Fruit fly (Drosophila melanogaster) whole organism, wandering third instar larva: ENCODE measurements around the gene Proc-R.

ENCODE experiments used
- Abd-B ChIP-seq: fragments of >200 bp; optimal IDR thresholded peaks from 2 replicates; lab custom pipeline; 2017; ENCODE audit warnings: missing biosample characterization, missing genetic modification characterization
- CG32264 ChIP-seq: fragments of 200-800 bp; sonication (Bioruptor generic); optimal IDR thresholded peaks from 2 replicates; lab custom pipeline; 2016; ENCODE audit warnings: missing biosample characterization, missing genetic modification characterization
- CG9705 ChIP-seq: fragments of 200-800 bp; sonication (Bioruptor generic); optimal IDR thresholded peaks from 2 replicates; lab custom pipeline; 2018; ENCODE audit warnings: missing biosample characterization, mild to moderate bottlenecking, missing genetic modification characterization
- CrebA ChIP-seq: fragments of 200-800 bp; sonication (Bioruptor generic); optimal IDR thresholded peaks from 2 replicates; lab custom pipeline; 2016; ENCODE audit warnings: missing biosample characterization, mild to moderate bottlenecking, missing genetic modification characterization, borderline replicate concordance
- Dfd ChIP-seq: fragments of >200 bp; optimal IDR thresholded peaks from 2 replicates; lab custom pipeline; 2017; ENCODE audit warnings: missing biosample characterization, missing genetic modification characterization
- GATAd ChIP-seq: sonication (Bioruptor generic); optimal IDR thresholded peaks from 2 replicates; lab custom pipeline; 2016; ENCODE audit warnings: missing biosample characterization, missing genetic modification characterization
- HLH106 ChIP-seq: fragments of 200-800 bp; optimal IDR thresholded peaks from 3 replicates; lab custom pipeline; 2019; ENCODE audit warnings: missing biosample characterization, mild to moderate bottlenecking, missing genetic modification characterization, moderate library complexity
- Hnf4 ChIP-seq: fragments of 200-800 bp; sonication (Bioruptor generic); optimal IDR thresholded peaks from 2 replicates; lab custom pipeline; 2016; ENCODE audit warnings: missing biosample characterization, mild to moderate bottlenecking, missing genetic modification characterization
- Hr78 ChIP-seq: fragments of >200 bp; optimal IDR thresholded peaks from 2 replicates; lab custom pipeline; 2017; ENCODE audit warnings: missing biosample characterization, missing genetic modification characterization
- Jra ChIP-seq: sonication (Bioruptor generic); optimal IDR thresholded peaks from 2 replicates; lab custom pipeline; 2016; ENCODE audit warnings: missing biosample characterization, missing genetic modification characterization
- Mio ChIP-seq: sonication (Bioruptor generic); optimal IDR thresholded peaks from 2 replicates; lab custom pipeline; 2016; ENCODE audit warnings: missing biosample characterization, missing genetic modification characterization
- Myc ChIP-seq: fragments of >200 bp; optimal IDR thresholded peaks from 2 replicates; lab custom pipeline; 2017
- N ChIP-seq: fragments of >200 bp; optimal IDR thresholded peaks from 2 replicates; lab custom pipeline; 2018; ENCODE audit warnings: missing biosample characterization, missing external identifiers, missing genetic modification characterization
- OdsH ChIP-seq: fragments of 200-800 bp; sonication (Bioruptor generic); optimal IDR thresholded peaks from 2 replicates; lab custom pipeline; 2016; ENCODE audit warnings: missing biosample characterization, mild to moderate bottlenecking, missing genetic modification characterization
- Sp1 ChIP-seq: fragments of 200-800 bp; sonication (Bioruptor generic); optimal IDR thresholded peaks from 3 replicates; lab custom pipeline; 2019; ENCODE audit warnings: missing biosample characterization, mild to moderate bottlenecking, missing genetic modification characterization, moderate library complexity
- Vsx2 ChIP-seq: fragments of 200-300, 225-300 bp; sonication (Bioruptor generic); optimal IDR thresholded peaks from 2 replicates; lab custom pipeline; 2018; ENCODE audit warnings: missing biosample characterization, missing genetic modification characterization; ENCODE audit not compliant: partially characterized antibody
- br ChIP-seq: fragments of 200-800 bp; sonication (Bioruptor generic); optimal IDR thresholded peaks from 2 replicates; lab custom pipeline; 2016; ENCODE audit warnings: missing biosample characterization, missing genetic modification characterization
- brk ChIP-seq: fragments of 200-800 bp; sonication (Bioruptor generic); optimal IDR thresholded peaks from 2 replicates; lab custom pipeline; 2016; ENCODE audit warnings: missing biosample characterization, mild to moderate bottlenecking, missing genetic modification characterization
- dl ChIP-seq, 2 experiments: fragments of 175-275, 200-275 bp in 1 of 2; fragments of 200-275 bp in 1 of 2; sonication (Bioruptor generic); optimal IDR thresholded peaks; lab custom pipeline; 2018; ENCODE audit warnings: mild to moderate bottlenecking in 2 of 2, missing biosample characterization in 2 of 2, missing genetic modification characterization in 2 of 2, moderate library complexity in 2 of 2; ENCODE audit not compliant: partially characterized antibody in 2 of 2, insufficient read depth in 1 of 2
- dsf ChIP-seq: sonication (Bioruptor generic); optimal IDR thresholded peaks from 2 replicates; lab custom pipeline; 2016; ENCODE audit warnings: missing biosample characterization, missing genetic modification characterization, borderline replicate concordance
- ey ChIP-seq: fragments of 200-800 bp; sonication (Bioruptor generic); optimal IDR thresholded peaks from 2 replicates; lab custom pipeline; 2016; ENCODE audit warnings: missing biosample characterization, missing genetic modification characterization
- foxo ChIP-seq, 2 experiments: fragments of 200-800 bp; sonication (Bioruptor generic); optimal IDR thresholded peaks; 2 replicates in 1 of 2; 3 replicates in 1 of 2; lab custom pipeline; 2016 to 2017; ENCODE audit warnings: missing biosample characterization in 2 of 2, missing genetic modification characterization in 2 of 2
- fru ChIP-seq: fragments of 200-800 bp; sonication (Bioruptor generic); optimal IDR thresholded peaks from 3 replicates; lab custom pipeline; 2016; ENCODE audit warnings: missing biosample characterization, mild to moderate bottlenecking, missing genetic modification characterization
- h ChIP-seq: fragments of 200-800 bp; sonication (Bioruptor generic); optimal IDR thresholded peaks from 3 replicates; lab custom pipeline; 2016; ENCODE audit warnings: missing biosample characterization, mild to moderate bottlenecking, missing genetic modification characterization
- psq ChIP-seq: fragments of 200-800 bp; sonication (Bioruptor generic); optimal IDR thresholded peaks from 3 replicates; lab custom pipeline; 2017; ENCODE audit warnings: missing biosample characterization, mild to moderate bottlenecking, missing genetic modification characterization, moderate library complexity
- rgr ChIP-seq: fragments of 200-800 bp; sonication (Bioruptor generic); optimal IDR thresholded peaks from 3 replicates; lab custom pipeline; 2016; ENCODE audit warnings: missing biosample characterization, mild to moderate bottlenecking, missing genetic modification characterization
- sv ChIP-seq: fragments of 200-800 bp; sonication (Bioruptor generic); optimal IDR thresholded peaks from 3 replicates; lab custom pipeline; 2016; ENCODE audit warnings: missing biosample characterization, missing genetic modification characterization
- tai ChIP-seq: sonication (Bioruptor generic); optimal IDR thresholded peaks from 2 replicates; lab custom pipeline; 2016; ENCODE audit warnings: missing biosample characterization, missing genetic modification characterization
- usp ChIP-seq: fragments of >200 bp; optimal IDR thresholded peaks from 2 replicates; lab custom pipeline; 2017; ENCODE audit warnings: missing biosample characterization, missing genetic modification characterization
- woc ChIP-seq: sonication (Bioruptor generic); optimal IDR thresholded peaks from 2 replicates; lab custom pipeline; 2016; ENCODE audit warnings: missing biosample characterization, mild to moderate bottlenecking, missing genetic modification characterization

Gene Proc-R

DNA sequence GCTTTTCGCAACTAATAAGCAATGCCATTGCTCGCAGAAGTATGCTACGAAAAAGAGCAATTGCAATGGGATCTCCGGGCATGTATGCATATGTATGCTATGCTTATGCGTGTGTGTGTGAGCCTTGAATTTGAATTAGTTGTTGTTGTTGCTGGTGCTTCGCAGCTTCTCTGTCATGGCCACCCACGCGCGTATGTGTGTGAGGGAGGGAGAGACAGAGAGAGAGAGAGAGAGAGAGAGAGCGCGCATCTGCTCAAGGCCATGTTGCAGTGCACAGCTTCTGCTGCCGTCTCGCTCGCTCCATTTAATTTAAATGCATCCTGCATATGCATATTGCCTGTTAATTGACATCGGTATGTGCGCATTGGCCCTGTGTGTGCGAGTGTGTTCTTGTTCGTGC lies 16.9 kb upstream of the Proc-R start:
- TF ChIP-seq Hnf4 (GFP tag; lab: Kevin White, UChicago), result no peak
- TF ChIP-seq foxo (GFP tag; optimal IDR thresholded peaks at IDR 0.05; lab: Kevin White, UChicago), result no peak
- no peak for TF ChIP-seq N
- TF ChIP-seq Hr78 (GFP tag; lab: Kevin White, UChicago), result no peak
- no peak for TF ChIP-seq CrebA (GFP tag; lab: Kevin White, UChicago)
- no peak for TF ChIP-seq h (GFP tag; lab: Kevin White, UChicago)
- TF ChIP-seq Mio (GFP tag; lab: Kevin White, UChicago), result no peak
- TF ChIP-seq Vsx2 (GFP tag; lab: Kevin White, UChicago), result no peak
- no peak for TF ChIP-seq ey (GFP tag; lab: Kevin White, UChicago)
- no peak for TF ChIP-seq dsf
- no peak for TF ChIP-seq dl (GFP tag; optimal IDR thresholded peaks at IDR 0.05; lab: Kevin White, UChicago; ENCODE audit: insufficient read depth in 1 of 2, partially characterized antibody in 2 of 2)
- no peak for TF ChIP-seq HLH106 (tag; lab: Kevin White, UChicago)
- no peak for TF ChIP-seq GATAd (GFP tag; lab: Kevin White, UChicago)
- TF ChIP-seq fru, result no peak
- TF ChIP-seq CG9705, result no peak
- no peak for TF ChIP-seq woc (GFP tag; lab: Kevin White, UChicago)
- no peak for TF ChIP-seq usp
- TF ChIP-seq br (GFP tag; lab: Kevin White, UChicago), result no peak
- TF ChIP-seq Abd-B (GFP tag; lab: Kevin White, UChicago), result no peak
- TF ChIP-seq Jra (GFP tag; lab: Kevin White, UChicago), result no peak

DNA sequence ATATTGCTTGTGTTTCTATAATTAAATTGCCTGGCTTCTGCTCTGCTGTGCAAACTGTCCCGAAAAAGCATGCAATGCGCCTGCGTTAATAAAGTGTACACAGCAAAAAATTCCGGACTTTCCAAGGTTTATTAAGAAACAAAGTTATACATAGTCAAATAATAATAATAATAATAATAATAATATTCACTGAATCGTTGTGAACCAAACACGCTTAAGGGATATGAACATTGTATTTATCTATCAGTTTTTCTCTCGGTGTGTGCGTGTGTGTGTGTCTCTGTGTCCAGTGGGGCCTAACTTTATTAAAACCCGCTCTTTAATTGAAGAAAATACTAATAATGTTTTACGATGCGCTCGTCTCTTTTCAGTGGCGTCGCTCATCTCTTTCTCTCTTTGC lies 16.5 kb upstream of the Proc-R start:
- TF ChIP-seq HLH106 (tag; lab: Kevin White, UChicago), result peak; percentile 30
- peak in 1 of 2 experiments; percentile 19 for TF ChIP-seq foxo (GFP tag; optimal IDR thresholded peaks at IDR 0.05; lab: Kevin White, UChicago)
- peak; percentile 10 for TF ChIP-seq rgr
- peak; percentile 1 for TF ChIP-seq Sp1
- TF ChIP-seq Dfd (GFP tag; lab: Kevin White, UChicago), result no peak
- TF ChIP-seq, all 38 proteins: peak for 4

DNA sequence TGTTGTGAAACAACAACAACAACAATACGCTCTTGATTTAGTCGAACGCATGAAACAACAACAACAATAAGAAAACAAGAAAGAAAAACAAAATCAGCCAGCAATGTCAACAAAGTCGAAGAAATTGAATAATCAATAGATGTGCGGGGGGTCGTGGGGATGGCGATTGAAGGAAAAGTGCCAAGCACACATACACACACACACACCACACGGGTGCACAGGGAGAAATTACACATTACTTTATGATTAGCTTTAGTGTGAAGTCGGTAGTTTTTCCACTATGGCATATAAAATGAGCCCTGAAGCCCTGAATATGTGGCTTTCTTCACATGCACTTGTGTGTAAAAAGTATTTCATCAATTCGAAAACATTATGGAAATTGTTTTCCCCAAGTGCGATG lies 14.8 kb upstream of the Proc-R start:
- TF ChIP-seq dsf (no peak), CG32264 (GFP tag; lab: Kevin White, UChicago) (no peak), HLH106 (tag; lab: Kevin White, UChicago) (no peak), rgr (no peak), woc (GFP tag; lab: Kevin White, UChicago) (no peak), Myc (no peak), CG9705 (no peak), OdsH (GFP tag; lab: Kevin White, UChicago) (no peak), tai (no peak), CrebA (GFP tag; lab: Kevin White, UChicago) (no peak), Sp1 (no peak), h (GFP tag; lab: Kevin White, UChicago) (no peak), Hnf4 (GFP tag; lab: Kevin White, UChicago) (no peak), Jra (GFP tag; lab: Kevin White, UChicago) (no peak), Dfd (GFP tag; lab: Kevin White, UChicago) (no peak), dl (GFP tag; optimal IDR thresholded peaks at IDR 0.05; lab: Kevin White, UChicago; ENCODE audit: insufficient read depth in 1 of 2, partially characterized antibody in 2 of 2) (no peak), sv (no peak)

dm6 chrX:4694104-4694503 lies 13.6 kb upstream of the Proc-R start:
- TF ChIP-seq Mio (GFP tag; lab: Kevin White, UChicago) (no peak), psq (no peak), brk (GFP tag; lab: Kevin White, UChicago) (no peak), Jra (GFP tag; lab: Kevin White, UChicago) (no peak)

dm6 chrX:4699370-4699769 lies 8.3 kb upstream of the Proc-R start:
- TF ChIP-seq usp, result no peak
- no peak for TF ChIP-seq Hnf4 (GFP tag; lab: Kevin White, UChicago)
- peak; percentile 84 for TF ChIP-seq Dfd (GFP tag; lab: Kevin White, UChicago)

DNA sequence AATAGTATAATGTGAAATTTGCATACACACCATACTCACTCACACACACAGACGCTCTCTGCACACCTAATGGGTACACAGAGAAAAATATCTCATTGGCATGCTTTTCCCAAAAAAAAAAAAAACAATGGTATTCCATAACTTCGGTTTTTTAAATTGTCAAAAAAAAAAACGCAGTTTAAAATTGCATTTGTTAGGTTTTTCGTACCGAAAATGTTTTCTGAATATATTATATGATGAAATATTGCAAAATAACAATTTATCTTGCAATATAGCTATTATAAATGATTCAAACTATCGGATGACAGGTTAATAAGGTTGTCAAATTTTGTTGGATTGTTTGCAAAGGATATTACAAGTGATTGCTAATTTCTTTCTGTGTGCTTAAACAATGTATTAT lies 7.9 kb upstream of the Proc-R start:
- no peak for TF ChIP-seq sv
- no peak for TF ChIP-seq GATAd (GFP tag; lab: Kevin White, UChicago)
- peak in 1 of 2 experiments; percentile 23 for TF ChIP-seq foxo (GFP tag; optimal IDR thresholded peaks at IDR 0.05; lab: Kevin White, UChicago)
- peak; percentile 20 for TF ChIP-seq fru
- peak; percentile 7 for TF ChIP-seq h (GFP tag; lab: Kevin White, UChicago)
- peak; percentile 6 for TF ChIP-seq HLH106 (tag; lab: Kevin White, UChicago)
